Fruit fly (Drosophila melanogaster) whole organism, prepupa: Measurements from ENCODE around the gene Mst84B.

Experiments
- Blimp-1 ChIP-seq: fragments of 200-800 bp; sonication (Bioruptor generic); optimal IDR thresholded peaks from 3 replicates; lab custom pipeline; 2017; ENCODE audit warnings: missing biosample characterization, missing genetic modification characterization, mild to moderate bottlenecking, moderate library complexity, missing genetic modification reagents
- CG10631 ChIP-seq: fragments of 200-800 bp; sonication (Bioruptor generic); optimal IDR thresholded peaks from 2 replicates; lab custom pipeline; 2016; ENCODE audit warnings: missing biosample characterization, missing genetic modification characterization
- CG10669 ChIP-seq: fragments of 200-800 bp; sonication (Bioruptor generic); optimal IDR thresholded peaks from 3 replicates; lab custom pipeline; 2018; ENCODE audit warnings: missing biosample characterization, mild to moderate bottlenecking, missing genetic modification characterization, moderate library complexity
- CG11294 ChIP-seq: fragments of 200-800 bp; sonication (Bioruptor generic); IDR thresholded peaks from 2 replicates; pipeline ENCODE4 v1.3.6; 2022; ENCODE audit warnings: missing biosample characterization, missing genetic modification characterization
- CG11762 ChIP-seq: fragments of 200-800 bp; sonication (Bioruptor generic); optimal IDR thresholded peaks from 3 replicates; lab custom pipeline; 2016; ENCODE audit warnings: missing biosample characterization, missing genetic modification characterization; ENCODE audit not compliant: insufficient read depth
- CG1621 ChIP-seq: fragments of 200-800 bp; sonication (Bioruptor generic); optimal IDR thresholded peaks from 3 replicates; lab custom pipeline; 2018; ENCODE audit warnings: missing biosample characterization, mild to moderate bottlenecking, missing genetic modification characterization
- CG16779 ChIP-seq: fragments of 200-800 bp; sonication (Bioruptor generic); optimal IDR thresholded peaks from 3 replicates; lab custom pipeline; 2017; ENCODE audit warnings: missing biosample characterization, mild to moderate bottlenecking, missing genetic modification characterization
- CG31627 ChIP-seq: fragments of 200-800 bp; sonication (Bioruptor generic); optimal IDR thresholded peaks from 3 replicates; lab custom pipeline; 2016; ENCODE audit warnings: missing biosample characterization, missing genetic modification characterization
- CG32006 ChIP-seq: fragments of 200-800 bp; sonication (Bioruptor generic); optimal IDR thresholded peaks from 3 replicates; lab custom pipeline; 2017; ENCODE audit warnings: missing biosample characterization, mild to moderate bottlenecking, missing genetic modification characterization
- CG3919 ChIP-seq: fragments of 200-800 bp; sonication (Bioruptor generic); optimal IDR thresholded peaks from 3 replicates; lab custom pipeline; 2016; ENCODE audit warnings: missing biosample characterization, missing genetic modification characterization
- CG6163 ChIP-seq: fragments of 200-800 bp; sonication (Bioruptor generic); IDR thresholded peaks from 3 replicates; pipeline ENCODE4 v1.3.6; 2022; ENCODE audit warnings: missing biosample characterization, missing genetic modification characterization
- CG6792 ChIP-seq: fragments of 200-800 bp; sonication (Bioruptor generic); optimal IDR thresholded peaks from 3 replicates; lab custom pipeline; 2016; ENCODE audit warnings: missing biosample characterization, missing genetic modification characterization
- CG6808 ChIP-seq: fragments of 200-800 bp; sonication (Bioruptor generic); optimal IDR thresholded peaks from 3 replicates; lab custom pipeline; 2017; ENCODE audit warnings: missing biosample characterization, missing genetic modification characterization, mild to moderate bottlenecking, moderate library complexity, missing genetic modification reagents
- CG6854 ChIP-seq: fragments of 200-800 bp; sonication (Bioruptor generic); optimal IDR thresholded peaks from 2 replicates; lab custom pipeline; 2017; ENCODE audit warnings: missing biosample characterization, mild to moderate bottlenecking, missing genetic modification characterization
- CG8632 ChIP-seq: fragments of 200-800 bp; sonication (Bioruptor generic); optimal IDR thresholded peaks from 3 replicates; lab custom pipeline; 2016; ENCODE audit warnings: missing biosample characterization, missing genetic modification characterization
- Eip75B ChIP-seq: fragments of 200-800 bp; sonication (Bioruptor generic); optimal IDR thresholded peaks from 3 replicates; lab custom pipeline; 2016; ENCODE audit warnings: missing biosample characterization, missing genetic modification characterization
- Eip78C ChIP-seq: fragments of 200-800 bp; sonication (Bioruptor generic); peaks from one replicate; lab custom pipeline; 2016; ENCODE audit warnings: missing biosample characterization, missing genetic modification characterization
- Gug ChIP-seq: fragments of 200-800 bp; sonication (Bioruptor generic); IDR thresholded peaks from 2 replicates; pipeline ENCODE4 v1.3.6; 2022; ENCODE audit warnings: missing biosample characterization, missing genetic modification characterization
- Hr38 ChIP-seq: sonication (Bioruptor generic); optimal IDR thresholded peaks from 2 replicates; lab custom pipeline; 2016; ENCODE audit warnings: missing biosample characterization, missing genetic modification characterization
- Hr39 ChIP-seq: fragments of 200-800 bp; sonication (Bioruptor generic); optimal IDR thresholded peaks from 2 replicates; lab custom pipeline; 2016; ENCODE audit warnings: missing biosample characterization, missing genetic modification characterization
- Hr4 ChIP-seq: fragments of 200-800 bp; sonication (Bioruptor generic); optimal IDR thresholded peaks from 3 replicates; lab custom pipeline; 2016; ENCODE audit warnings: missing biosample characterization, missing genetic modification characterization
- Lpt ChIP-seq: fragments of 200-800 bp; sonication (Bioruptor generic); optimal IDR thresholded peaks from 3 replicates; lab custom pipeline; 2016; ENCODE audit warnings: missing biosample characterization, missing genetic modification characterization
- Met ChIP-seq: fragments of 200-800 bp; sonication (Bioruptor generic); optimal IDR thresholded peaks from 3 replicates; lab custom pipeline; 2016; ENCODE audit warnings: missing biosample characterization, missing genetic modification characterization
- Smox ChIP-seq: fragments of 200-800 bp; sonication (Bioruptor generic); optimal IDR thresholded peaks from 3 replicates; lab custom pipeline; 2016; ENCODE audit warnings: missing biosample characterization, missing genetic modification characterization
- Sox102F ChIP-seq: fragments of 200-800 bp; sonication (Bioruptor generic); optimal IDR thresholded peaks from 2 replicates; lab custom pipeline; 2016; ENCODE audit warnings: missing biosample characterization, mild to moderate bottlenecking, missing genetic modification characterization
- Sox14 ChIP-seq: fragments of 200-800 bp; sonication (Bioruptor generic); optimal IDR thresholded peaks from 3 replicates; lab custom pipeline; 2016; ENCODE audit warnings: missing biosample characterization, missing genetic modification characterization
- Sox15 ChIP-seq: fragments of 200-800 bp; sonication (Bioruptor generic); optimal IDR thresholded peaks from 3 replicates; lab custom pipeline; 2016; ENCODE audit warnings: missing biosample characterization, missing genetic modification characterization
- achi ChIP-seq: fragments of 200-800 bp; sonication (Bioruptor generic); optimal IDR thresholded peaks from 3 replicates; lab custom pipeline; 2016; ENCODE audit warnings: missing biosample characterization, missing genetic modification characterization
- cyc ChIP-seq: fragments of 200-800 bp; sonication (Bioruptor generic); optimal IDR thresholded peaks from 3 replicates; lab custom pipeline; 2016; ENCODE audit warnings: missing biosample characterization, missing genetic modification characterization
- dac ChIP-seq: fragments of 200-800 bp; sonication (Bioruptor generic); optimal IDR thresholded peaks from 2 replicates; lab custom pipeline; 2017; ENCODE audit warnings: missing biosample characterization, mild to moderate bottlenecking, missing genetic modification characterization
- dsx ChIP-seq: fragments of 200-800 bp; optimal IDR thresholded peaks from 3 replicates; lab custom pipeline; 2019; ENCODE audit warnings: missing biosample characterization, mild to moderate bottlenecking, missing genetic modification characterization, moderate library complexity; ENCODE audit not compliant: poor library complexity, severe bottlenecking
- esn ChIP-seq: fragments of 200-800 bp; sonication (Bioruptor generic); optimal IDR thresholded peaks from 2 replicates; lab custom pipeline; 2016; ENCODE audit warnings: missing biosample characterization, mild to moderate bottlenecking, missing genetic modification characterization, moderate library complexity
- fkh ChIP-seq: fragments of 200-800 bp; sonication (Bioruptor generic); optimal IDR thresholded peaks from 3 replicates; lab custom pipeline; 2017; ENCODE audit warnings: missing biosample characterization, mild to moderate bottlenecking, missing genetic modification characterization, moderate library complexity
- lz ChIP-seq: fragments of 200-800 bp; sonication (Bioruptor generic); optimal IDR thresholded peaks from 3 replicates; lab custom pipeline; 2016; ENCODE audit warnings: missing biosample characterization, missing genetic modification characterization
- net ChIP-seq: fragments of 200-800 bp; sonication (Bioruptor generic); optimal IDR thresholded peaks from 3 replicates; lab custom pipeline; 2016; ENCODE audit warnings: missing biosample characterization, missing genetic modification characterization
- pdm3 ChIP-seq: fragments of 200-800 bp; sonication (Bioruptor generic); optimal IDR thresholded peaks from 3 replicates; lab custom pipeline; 2016; ENCODE audit warnings: missing biosample characterization, missing genetic modification characterization
- salr ChIP-seq, 2 experiments: fragments of 200-800 bp; sonication (Bioruptor generic); optimal IDR thresholded peaks; 3 replicates each; lab custom pipeline; 2016 to 2018; ENCODE audit warnings: missing biosample characterization in 2 of 2, missing genetic modification characterization in 2 of 2, mild to moderate bottlenecking in 1 of 2
- spab ChIP-seq: fragments of 200-800 bp; sonication (Bioruptor generic); optimal IDR thresholded peaks from 2 replicates; lab custom pipeline; 2017; ENCODE audit warnings: missing biosample characterization, mild to moderate bottlenecking, missing genetic modification characterization, missing genetic modification reagents
- ss ChIP-seq, 2 experiments: fragments of 200-800 bp; sonication (Bioruptor generic); optimal IDR thresholded peaks; 2 replicates in 1 of 2; 3 replicates in 1 of 2; lab custom pipeline; 2017 to 2018; ENCODE audit warnings: mild to moderate bottlenecking in 2 of 2, missing biosample characterization in 2 of 2, missing genetic modification characterization in 2 of 2, moderate library complexity in 1 of 2
- svp ChIP-seq: fragments of 200-800 bp; sonication (Bioruptor generic); peaks from one replicate; lab custom pipeline; 2016; ENCODE audit warnings: missing biosample characterization, missing genetic modification characterization
- topi ChIP-seq: fragments of 200-800 bp; sonication (Bioruptor generic); optimal IDR thresholded peaks from 3 replicates; lab custom pipeline; 2016; ENCODE audit warnings: missing biosample characterization, missing genetic modification characterization
- vri ChIP-seq: fragments of 200-800 bp; sonication (Bioruptor generic); optimal IDR thresholded peaks from 3 replicates; lab custom pipeline; 2016; ENCODE audit warnings: missing biosample characterization, mild to moderate bottlenecking, missing genetic modification characterization

Mst84B gene

dm6 chr3R:7067092-7067491 lies 5.1 kb downstream of the Mst84B start, which contains the start of the genes CG1105 and CG1965 (continued):
- TF ChIP-seq CG11294 (GFP tag; lab: Robert Waterston, UW): peak; percentile 66; the same call in 1 of the 2 replicates
- no peak for TF ChIP-seq CG6854 (GFP tag; lab: Kevin White, UChicago)
- peak; percentile 75 for TF ChIP-seq Sox102F (GFP tag; lab: Kevin White, UChicago)
- TF ChIP-seq Hr38: no peak
- TF ChIP-seq CG6163 (GFP tag; lab: Robert Waterston, UW): no peak; the same call in 1 of the 3 replicates
- peak; percentile 92 for TF ChIP-seq esn (GFP tag; lab: Kevin White, UChicago)
- peak; percentile 65 for TF ChIP-seq dsx (GFP tag; lab: Kevin White, UChicago)
- peak; percentile 82 for TF ChIP-seq topi
- peak; percentile 86 for TF ChIP-seq Met
- TF ChIP-seq CG1621 (tag; lab: Kevin White, UChicago): peak; percentile 68
- TF ChIP-seq CG8632 (GFP tag; lab: Kevin White, UChicago): no peak
- TF ChIP-seq net (GFP tag; lab: Kevin White, UChicago): no peak
- peak; percentile 82 for TF ChIP-seq CG6792 (GFP tag; lab: Kevin White, UChicago)
- TF ChIP-seq Hr4 (GFP tag; lab: Kevin White, UChicago): peak; percentile 90
- TF ChIP-seq spab (GFP tag; lab: Kevin White, UChicago): no peak
- TF ChIP-seq CG32006 (GFP tag; lab: Kevin White, UChicago): peak; percentile 82
- peak; percentile 92 for TF ChIP-seq pdm3 (GFP tag; lab: Kevin White, UChicago)
- TF ChIP-seq CG11762 (GFP tag; lab: Kevin White, UChicago): peak; percentile 61
- TF ChIP-seq cyc (GFP tag; lab: Kevin White, UChicago): peak; percentile 92
- peak; percentile 91 for TF ChIP-seq Sox14 (GFP tag; lab: Kevin White, UChicago)
- peak; percentile 90 for TF ChIP-seq Sox15 (GFP tag; lab: Kevin White, UChicago)
- peak in 1 of 2 experiments; percentile 65 for TF ChIP-seq salr (GFP tag; optimal IDR thresholded peaks at IDR 0.05; lab: Kevin White, UChicago)
- TF ChIP-seq Smox (GFP tag; lab: Kevin White, UChicago): peak; percentile 89
- peak; percentile 70 for TF ChIP-seq CG10669 (GFP tag; lab: Kevin White, UChicago)
- TF ChIP-seq, all 60 proteins: peak for 48

DNA sequence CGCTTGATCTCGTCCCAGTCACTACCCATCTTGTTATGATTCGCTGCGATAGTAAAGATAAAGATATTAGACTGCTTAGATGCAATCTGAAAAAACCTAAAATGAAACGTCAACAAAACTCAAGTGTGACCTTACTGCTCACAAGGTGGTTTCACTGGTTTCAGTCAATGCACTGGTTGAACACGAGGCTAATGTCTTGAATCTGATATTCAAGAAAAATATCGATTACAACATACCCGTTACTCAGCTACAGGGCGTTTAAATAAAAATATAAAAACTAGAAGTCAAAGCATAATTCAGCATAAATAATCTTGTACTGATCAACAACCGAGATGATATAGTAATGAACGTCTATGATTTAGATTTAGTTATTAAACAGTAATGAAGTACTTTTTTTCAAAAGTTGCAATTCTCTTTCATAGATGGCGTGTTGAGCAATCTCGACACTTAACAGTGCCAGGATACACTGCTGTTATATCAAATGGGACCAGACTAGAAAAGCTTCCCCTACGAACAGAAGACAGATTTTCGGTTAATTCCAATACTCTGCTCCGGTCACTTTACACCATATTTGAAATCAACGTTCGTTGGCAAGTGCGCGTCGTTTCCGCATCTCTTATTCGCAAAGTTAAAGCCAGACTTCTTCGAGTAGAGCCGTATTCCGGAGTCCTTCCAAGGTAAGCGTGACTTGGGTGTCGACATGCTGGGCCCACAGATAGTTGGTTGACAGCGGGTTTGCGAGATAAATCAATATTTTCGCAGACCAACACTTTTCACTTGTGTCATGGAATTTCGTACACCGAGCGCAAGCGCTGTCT lies 12.5 kb downstream of the Mst84B start, which contains the start of the genes Ufl1 and CG1943:
Ufl1 (minus strand) TSS at position 156 of the 818 bp plus-strand sequence.
CG1943 (plus strand) TSS at position 563 of the 818 bp plus-strand sequence.
- TF ChIP-seq dsx (GFP tag; lab: Kevin White, UChicago) (no peak), CG31627 (GFP tag; lab: Kevin White, UChicago) (peak; percentile 21), CG6808 (GFP tag; lab: Kevin White, UChicago) (no peak), svp (GFP tag; lab: Kevin White, UChicago) (peak; percentile 69), Eip75B (GFP tag; lab: Kevin White, UChicago) (peak; percentile 3), CG16779 (tag; lab: Kevin White, UChicago) (peak; percentile 56), lz (GFP tag; lab: Kevin White, UChicago) (peak; percentile 26), Eip78C (GFP tag; lab: Kevin White, UChicago) (peak; percentile 60), Hr39 (GFP tag; lab: Kevin White, UChicago) (no peak), achi (GFP tag; lab: Kevin White, UChicago) (peak; percentile 74), topi (no peak), Gug (GFP tag; lab: Robert Waterston, UW) (no peak), net (GFP tag; lab: Kevin White, UChicago) (peak; percentile 37), CG6854 (GFP tag; lab: Kevin White, UChicago) (peak; percentile 46), Lpt (GFP tag; lab: Kevin White, UChicago) (peak; percentile 19), CG10631 (GFP tag; lab: Kevin White, UChicago) (no peak), dac (GFP tag; lab: Kevin White, UChicago) (no peak), fkh (peak; percentile 63), ss (GFP tag; optimal IDR thresholded peaks at IDR 0.05; lab: Kevin White, UChicago) (peak in 1 of 2 experiments; percentile 42), vri (GFP tag; lab: Kevin White, UChicago) (peak; percentile 25), esn (GFP tag; lab: Kevin White, UChicago) (peak; percentile 29), CG3919 (GFP tag; lab: Kevin White, UChicago) (peak; percentile 35), CG1621 (tag; lab: Kevin White, UChicago) (peak; percentile 44), pdm3 (GFP tag; lab: Kevin White, UChicago) (no peak), Blimp-1 (GFP tag; lab: Kevin White, UChicago) (no peak)
- TF ChIP-seq, all 60 proteins: peak for 16
